Fruit fly (Drosophila melanogaster) whole organism, adult: ENCODE data around the gene CG5953.

Experiments
- CG11617 ChIP-seq: fragments of 200-800 bp; sonication (Bioruptor generic); optimal IDR thresholded peaks from 2 replicates; lab custom pipeline; 2017; ENCODE audit warnings: mild to moderate bottlenecking, missing biosample characterization, missing genetic modification reagents, missing genetic modification characterization
- CG12768 ChIP-seq: fragments of 200-800 bp; sonication (Bioruptor generic); optimal IDR thresholded peaks from 2 replicates; lab custom pipeline; 2017; ENCODE audit warnings: missing biosample characterization, missing genetic modification characterization, mild to moderate bottlenecking, moderate library complexity, missing genetic modification reagents
- CG14711 ChIP-seq: fragments of 200-800 bp; sonication (Bioruptor generic); optimal IDR thresholded peaks from 2 replicates; lab custom pipeline; 2018; ENCODE audit warnings: missing biosample characterization, mild to moderate bottlenecking, missing genetic modification characterization, moderate library complexity
- CG1620 ChIP-seq: fragments of 200-800 bp; sonication (Bioruptor generic); optimal IDR thresholded peaks from 2 replicates; lab custom pipeline; 2016; ENCODE audit warnings: missing biosample characterization, missing genetic modification characterization
- CG33017 ChIP-seq: fragments of 200-800 bp; sonication (Bioruptor generic); optimal IDR thresholded peaks from 2 replicates; lab custom pipeline; 2018; ENCODE audit warnings: missing biosample characterization, mild to moderate bottlenecking, missing genetic modification characterization, moderate library complexity
- CG5204 ChIP-seq: fragments of 200-800 bp; sonication (Bioruptor generic); optimal IDR thresholded peaks from 2 replicates; lab custom pipeline; 2016; ENCODE audit warnings: missing biosample characterization, missing genetic modification characterization
- CG7045 ChIP-seq: fragments of 200-800 bp; sonication (Bioruptor generic); optimal IDR thresholded peaks from 2 replicates; lab custom pipeline; 2017; ENCODE audit warnings: missing biosample characterization, mild to moderate bottlenecking, missing genetic modification characterization
- CG7101 ChIP-seq: fragments of 200-800 bp; sonication (Bioruptor generic); optimal IDR thresholded peaks from 2 replicates; lab custom pipeline; 2018; ENCODE audit warnings: missing biosample characterization, mild to moderate bottlenecking, missing genetic modification characterization, moderate library complexity
- Clk ChIP-seq: fragments of 200-800 bp; sonication (Bioruptor generic); optimal IDR thresholded peaks from 2 replicates; lab custom pipeline; 2017; ENCODE audit warnings: missing biosample characterization, missing genetic modification characterization
- Crg-1 ChIP-seq: fragments of 200-800 bp; sonication (Bioruptor generic); optimal IDR thresholded peaks from 2 replicates; lab custom pipeline; 2016; ENCODE audit warnings: missing biosample characterization, missing genetic modification characterization
- Hr96 ChIP-seq: fragments of 200-800 bp; sonication (Bioruptor generic); optimal IDR thresholded peaks from 2 replicates; lab custom pipeline; 2016; ENCODE audit warnings: missing biosample characterization, missing genetic modification characterization
- Mnt ChIP-seq: fragments of 200-800 bp; sonication (Bioruptor generic); optimal IDR thresholded peaks from 2 replicates; lab custom pipeline; 2016; ENCODE audit warnings: missing biosample characterization, mild to moderate bottlenecking, missing genetic modification characterization
- bab1 ChIP-seq: fragments of 200-800 bp; sonication (Bioruptor generic); optimal IDR thresholded peaks from 3 replicates; lab custom pipeline; 2019; ENCODE audit warnings: missing biosample characterization, mild to moderate bottlenecking, missing genetic modification characterization, moderate library complexity
- cic ChIP-seq: fragments of 200-800 bp; sonication (Bioruptor generic); optimal IDR thresholded peaks from 2 replicates; lab custom pipeline; 2017; ENCODE audit warnings: missing biosample characterization, mild to moderate bottlenecking, missing genetic modification characterization, moderate library complexity
- cnc ChIP-seq, 2 experiments: fragments of >200 bp; optimal IDR thresholded peaks; 2 replicates each; lab custom pipeline; 2017
- kay ChIP-seq: fragments of 200-800 bp; sonication (Bioruptor generic); peaks from one replicate; lab custom pipeline; 2016; ENCODE audit warnings: missing biosample characterization, missing genetic modification characterization, borderline replicate concordance
- ovo ChIP-seq: fragments of 200-800 bp; sonication (Bioruptor generic); optimal IDR thresholded peaks from 2 replicates; lab custom pipeline; 2016; ENCODE audit warnings: missing biosample characterization, missing genetic modification characterization
- pad ChIP-seq: fragments of 200-800 bp; sonication (Bioruptor generic); optimal IDR thresholded peaks from 3 replicates; lab custom pipeline; 2017; ENCODE audit warnings: missing biosample characterization, missing genetic modification characterization, mild to moderate bottlenecking, moderate library complexity, missing genetic modification reagents
- tj ChIP-seq: fragments of 200-800 bp; sonication (Bioruptor generic); optimal IDR thresholded peaks from 3 replicates; lab custom pipeline; 2017; ENCODE audit warnings: missing biosample characterization, mild to moderate bottlenecking, missing genetic modification characterization, moderate library complexity
- toe ChIP-seq: fragments of 200-800 bp; sonication (Bioruptor generic); optimal IDR thresholded peaks from 2 replicates; lab custom pipeline; 2016; ENCODE audit warnings: missing biosample characterization, missing genetic modification characterization

Gene CG5953

dm6 chr2L:16532702-16533385 lies at the start of gene CG5953:
Gene CG5953 (minus strand): TSS chr2L:16532877.
- TF ChIP-seq Hr96 (GFP tag; lab: Kevin White, UChicago): peak; percentile 75
- TF ChIP-seq pad (GFP tag; lab: Kevin White, UChicago): peak; percentile 76
- peak; percentile 96 for TF ChIP-seq CG33017
- TF ChIP-seq Clk: peak; percentile 63
- peak; percentile 90 for TF ChIP-seq CG11617 (GFP tag; lab: Kevin White, UChicago)
- peak; percentile 89 for TF ChIP-seq bab1
- peak; percentile 100 for TF ChIP-seq ovo (GFP tag; lab: Kevin White, UChicago)
- peak; percentile 95 for TF ChIP-seq CG7101 (tag; lab: Kevin White, UChicago)
- peak; percentile 74 for TF ChIP-seq tj (GFP tag; lab: Kevin White, UChicago)
- TF ChIP-seq cnc (optimal IDR thresholded peaks at IDR 0.05; lab: Kevin White, UChicago): peak; percentile 94 to 99
- peak; percentile 86 for TF ChIP-seq kay (GFP tag; lab: Kevin White, UChicago)
- peak; percentile 89 for TF ChIP-seq CG5204 (GFP tag; lab: Kevin White, UChicago)
- peak; percentile 92 for TF ChIP-seq CG7045
- TF ChIP-seq toe (GFP tag; lab: Kevin White, UChicago): peak; percentile 68
- TF ChIP-seq Mnt: peak; percentile 62
- TF ChIP-seq CG1620 (GFP tag; lab: Kevin White, UChicago): peak; percentile 45
- peak; percentile 64 for TF ChIP-seq Crg-1 (GFP tag; lab: Kevin White, UChicago)
- TF ChIP-seq cic (GFP tag; lab: Kevin White, UChicago): peak; percentile 86
- peak; percentile 89 for TF ChIP-seq CG14711
- peak; percentile 94 for TF ChIP-seq CG12768 (GFP tag; lab: Kevin White, UChicago)

- no peak for TF ChIP-seq toe (GFP tag; lab: Kevin White, UChicago)
- no peak for TF ChIP-seq Mnt
- no peak for TF ChIP-seq CG33017
- no peak for TF ChIP-seq CG12768 (GFP tag; lab: Kevin White, UChicago)
- no peak for TF ChIP-seq pad (GFP tag; lab: Kevin White, UChicago)
- no peak for TF ChIP-seq Hr96 (GFP tag; lab: Kevin White, UChicago)
- TF ChIP-seq ovo (GFP tag; lab: Kevin White, UChicago): no peak
- TF ChIP-seq Clk: no peak
These were observed 29.7 kb upstream of the CG5953 start for dm6 chr2L:16562379-16562778.

DNA sequence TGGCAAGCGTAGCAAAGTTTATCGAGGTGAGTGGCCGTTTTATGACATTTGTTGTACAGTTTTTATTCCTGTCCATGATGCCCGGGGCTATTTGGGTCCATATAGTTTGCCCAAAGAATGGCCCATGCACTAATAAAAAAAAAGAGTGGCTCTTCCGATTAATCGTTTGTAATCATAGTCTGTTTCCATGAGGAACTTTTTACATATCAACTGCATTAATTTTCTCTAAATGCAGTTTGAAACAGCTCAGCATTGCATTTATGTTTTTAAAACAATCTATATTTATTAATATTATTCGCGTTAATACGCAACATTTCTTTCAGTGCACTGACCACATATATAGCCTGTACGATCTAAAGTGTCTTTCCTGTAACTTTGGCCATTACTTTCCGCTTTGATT lies 27.2 kb upstream of the CG5953 start:
- no peak for TF ChIP-seq CG1620 (GFP tag; lab: Kevin White, UChicago)
- no peak for TF ChIP-seq CG14711
- no peak for TF ChIP-seq CG7045
- TF ChIP-seq CG11617 (GFP tag; lab: Kevin White, UChicago): no peak
- no peak for TF ChIP-seq CG12768 (GFP tag; lab: Kevin White, UChicago)

DNA sequence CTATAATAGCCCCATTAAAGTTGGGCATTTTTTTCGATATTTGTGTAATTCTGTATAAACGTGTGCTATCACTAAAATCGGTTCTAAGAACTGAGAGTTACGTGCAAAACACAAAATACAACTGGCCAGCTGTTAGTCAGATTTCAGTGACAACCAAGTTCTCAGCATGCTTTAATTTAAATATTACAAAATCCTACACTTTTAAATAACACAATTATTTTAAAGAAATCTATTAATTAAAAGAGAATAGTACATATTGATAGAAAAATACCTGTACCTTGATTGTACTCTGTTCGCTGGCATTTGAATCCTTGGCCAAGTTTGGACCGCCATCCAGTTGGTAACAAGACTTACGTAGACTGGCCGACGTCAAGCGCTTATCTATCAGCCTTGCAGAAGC lies 17.2 kb upstream of the CG5953 start, which contains the start of gene CG5968:
Gene CG5968 (minus strand): TSS at position 101 of the 400 bp plus-strand sequence.
- no peak for TF ChIP-seq pad (GFP tag; lab: Kevin White, UChicago)
- TF ChIP-seq Hr96 (GFP tag; lab: Kevin White, UChicago): no peak
- TF ChIP-seq ovo (GFP tag; lab: Kevin White, UChicago): no peak
- no peak for TF ChIP-seq kay (GFP tag; lab: Kevin White, UChicago)
- no peak for TF ChIP-seq CG33017
- no peak for TF ChIP-seq CG7101 (tag; lab: Kevin White, UChicago)
- TF ChIP-seq CG7045: no peak
- TF ChIP-seq CG11617 (GFP tag; lab: Kevin White, UChicago): no peak
- no peak for TF ChIP-seq Crg-1 (GFP tag; lab: Kevin White, UChicago)
- TF ChIP-seq CG14711: no peak
- no peak for TF ChIP-seq tj (GFP tag; lab: Kevin White, UChicago)
- TF ChIP-seq Mnt: no peak
- TF ChIP-seq cic (GFP tag; lab: Kevin White, UChicago): no peak
- no peak for TF ChIP-seq CG5204 (GFP tag; lab: Kevin White, UChicago)
- TF ChIP-seq CG12768 (GFP tag; lab: Kevin White, UChicago): no peak

DNA sequence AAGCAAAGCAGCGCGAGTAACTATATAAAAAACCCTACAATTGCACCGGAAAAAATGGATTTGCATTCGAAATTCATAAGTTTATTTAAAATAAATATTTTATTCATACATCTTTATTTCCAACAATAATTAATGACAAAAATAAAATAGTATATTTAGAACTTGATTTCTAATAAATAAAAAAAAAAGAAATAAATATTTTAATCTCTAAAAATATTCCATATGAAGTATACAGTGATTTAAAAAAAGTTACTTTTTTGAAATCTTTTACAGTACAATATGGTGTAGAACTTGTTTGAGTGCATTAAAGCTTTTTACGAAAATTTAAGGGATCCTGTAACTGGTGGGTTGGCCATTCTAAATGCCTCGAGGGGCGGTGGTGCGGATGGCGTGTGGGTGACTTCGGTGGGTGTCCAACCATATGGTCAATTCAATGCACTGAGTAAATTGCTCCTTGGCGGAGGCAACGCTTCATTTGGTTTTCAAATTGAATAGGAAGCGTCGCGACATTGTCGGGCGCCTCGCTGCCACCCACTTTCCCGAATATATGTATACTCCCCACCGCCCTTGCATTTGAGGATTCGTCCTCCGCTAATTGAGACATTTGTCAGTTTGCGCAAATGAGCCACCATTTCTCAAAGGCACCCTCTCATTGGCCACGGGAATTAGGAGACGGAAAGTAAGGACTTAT lies 15.9 kb upstream of the CG5953 start:
- TF ChIP-seq CG11617 (GFP tag; lab: Kevin White, UChicago) (peak; percentile 24), CG12768 (GFP tag; lab: Kevin White, UChicago) (no peak), ovo (GFP tag; lab: Kevin White, UChicago) (no peak), CG14711 (peak; percentile 46), cic (GFP tag; lab: Kevin White, UChicago) (no peak), toe (GFP tag; lab: Kevin White, UChicago) (no peak), CG7101 (tag; lab: Kevin White, UChicago) (no peak), bab1 (no peak), CG7045 (peak; percentile 39)

- no peak for TF ChIP-seq Hr96 (GFP tag; lab: Kevin White, UChicago)
- peak; percentile 75 for TF ChIP-seq CG12768 (GFP tag; lab: Kevin White, UChicago)
- peak; percentile 6 for TF ChIP-seq CG11617 (GFP tag; lab: Kevin White, UChicago)
- TF ChIP-seq ovo (GFP tag; lab: Kevin White, UChicago): no peak
- no peak for TF ChIP-seq kay (GFP tag; lab: Kevin White, UChicago)
- no peak for TF ChIP-seq Mnt
- peak; percentile 37 for TF ChIP-seq CG7045
- peak; percentile 18 for TF ChIP-seq toe (GFP tag; lab: Kevin White, UChicago)
- peak; percentile 63 for TF ChIP-seq CG14711
- TF ChIP-seq CG5204 (GFP tag; lab: Kevin White, UChicago): peak; percentile 70
- TF ChIP-seq Clk: peak; percentile 19
- peak; percentile 55 for TF ChIP-seq CG7101 (tag; lab: Kevin White, UChicago)
- peak; percentile 1 for TF ChIP-seq tj (GFP tag; lab: Kevin White, UChicago)
- TF ChIP-seq CG33017: peak; percentile 80
These were observed 15.2 kb upstream of the CG5953 start for dm6 chr2L:16547652-16548417.
